Worm (Caenorhabditis elegans): ENCODE results near the gene btb-17.

DNA sequence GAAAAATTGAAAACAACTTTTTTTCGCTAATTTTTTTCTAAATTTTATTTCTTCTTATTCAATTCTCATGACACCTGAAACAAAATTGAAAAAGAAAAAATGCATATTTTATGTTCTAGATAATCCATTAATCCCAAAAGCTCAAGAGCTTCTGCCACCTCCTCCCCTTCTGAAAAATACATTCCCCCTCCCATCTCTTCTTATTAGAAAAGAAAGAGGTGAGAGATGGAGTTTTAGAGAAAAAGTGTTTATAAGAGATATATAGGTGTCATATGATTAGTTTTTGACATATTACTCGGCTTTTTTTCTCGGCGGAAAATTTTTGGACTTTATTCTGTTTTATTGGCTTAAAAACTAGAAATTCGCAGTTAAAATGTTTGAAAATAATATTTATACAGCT lies 24.6 kb upstream of the btb-17 start:
- TF ChIP-seq ceh-40 (GFP tag; IDR thresholded peaks at IDR 0.05) = no peak
- TF ChIP-seq K12H6.12 (tag; optimal IDR thresholded peaks at IDR 0.05) = no peak
- no peak for TF ChIP-seq lin-35 (GFP tag; optimal IDR thresholded peaks at IDR 0.05)
- TF ChIP-seq F33H1.4 (GFP tag; IDR thresholded peaks at IDR 0.05) = no peak
- no peak for TF ChIP-seq ztf-3 (GFP tag; optimal IDR thresholded peaks at IDR 0.05)
- no peak for TF ChIP-seq egl-18 (GFP tag; IDR thresholded peaks at IDR 0.05)
- TF ChIP-seq mxl-1 (tag; optimal IDR thresholded peaks at IDR 0.05) = no peak
- TF ChIP-seq hlh-12 (tag; optimal IDR thresholded peaks at IDR 0.05) = no peak
- no peak for TF ChIP-seq unc-62 (GFP tag; optimal IDR thresholded peaks at IDR 0.05)
- no peak for TF ChIP-seq ztf-26 (tag; optimal IDR thresholded peaks at IDR 0.05)
- TF ChIP-seq ztf-28 (GFP tag; IDR thresholded peaks at IDR 0.05) = no peak
- no peak for TF ChIP-seq snpc-1.1 (tag; optimal IDR thresholded peaks at IDR 0.05; ENCODE audit: insufficient read depth)
